Worm (Caenorhabditis elegans): Measurements from ENCODE around the gene cisd-1.

Gene cisd-1

DNA sequence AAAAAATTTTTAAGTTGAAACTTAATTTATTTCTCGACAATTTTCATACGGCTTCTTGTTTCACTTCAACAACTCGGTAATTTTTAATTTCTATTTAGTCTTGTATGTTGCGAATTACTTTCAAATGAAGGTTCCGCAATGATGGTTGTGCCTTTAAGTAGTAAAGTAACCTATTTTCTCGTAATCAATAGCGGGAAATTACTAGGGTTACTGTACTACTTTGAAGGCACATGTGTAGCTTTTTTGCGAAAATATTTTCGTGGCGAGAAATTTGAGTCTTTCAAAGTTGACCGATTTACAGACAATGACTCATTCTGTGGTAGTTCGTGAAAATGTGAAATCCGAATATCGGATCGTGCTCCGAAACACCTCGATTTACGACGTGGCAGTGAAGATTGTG, 48.8 kb upstream of the cisd-1 start, which contains the start of gene B0334.10:
Gene B0334.10 (plus strand): TSS at position 301 of the 400 bp plus-strand sequence.
- TF ChIP-seq efl-1 (optimal IDR thresholded peaks at IDR 0.05) (no peak), efl-1 (GFP tag; optimal IDR thresholded peaks at IDR 0.05 in 1 of 2) (no peak), ceh-8 (GFP tag; optimal IDR thresholded peaks at IDR 0.05) (no peak), mab-9 (GFP tag; IDR thresholded peaks at IDR 0.05) (no peak), ceh-82 (tag; optimal IDR thresholded peaks at IDR 0.05) (no peak), xbp-1 (tag; optimal IDR thresholded peaks at IDR 0.05) (no peak), zip-4 (GFP tag; optimal IDR thresholded peaks at IDR 0.05) (no peak), hpl-2 (GFP tag; optimal IDR thresholded peaks at IDR 0.05) (no peak), nhr-71 (tag; optimal IDR thresholded peaks at IDR 0.05) (no peak), hlh-17 (GFP tag; optimal IDR thresholded peaks at IDR 0.05; ENCODE audit: borderline replicate concordance) (no peak), aha-1 (tag; optimal IDR thresholded peaks at IDR 0.05) (no peak), lin-35 (GFP tag; optimal IDR thresholded peaks at IDR 0.05) (no peak), vab-15 (tag; optimal IDR thresholded peaks at IDR 0.05) (no peak), unc-30 (tag; optimal IDR thresholded peaks at IDR 0.05) (no peak), rnt-1 (tag; optimal IDR thresholded peaks at IDR 0.05) (no peak)

DNA sequence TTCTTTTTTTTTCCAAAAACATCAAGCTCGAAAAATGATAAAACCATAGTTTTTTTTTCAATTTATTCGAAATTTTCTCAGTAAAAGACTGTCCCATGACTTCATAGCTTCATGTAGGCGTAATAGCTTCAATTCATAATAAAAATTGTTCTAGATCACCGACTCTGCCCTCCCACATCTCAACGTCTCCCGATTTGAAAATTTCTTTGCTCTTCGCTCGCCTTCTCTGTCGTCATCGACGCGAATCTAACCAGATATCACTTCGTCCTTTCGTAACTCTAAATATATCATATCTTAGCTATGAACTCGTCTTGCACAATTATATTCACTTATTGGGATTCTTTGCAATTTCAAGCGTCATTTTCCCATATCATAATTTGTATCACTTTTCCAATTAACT, 45.4 kb upstream of the cisd-1 start, which contains the start of gene srh-44:
Gene srh-44 (plus strand): TSS at position 301 of the 400 bp plus-strand sequence.
- TF ChIP-seq nhr-28 (tag; optimal IDR thresholded peaks at IDR 0.05), result no peak
- TF ChIP-seq unc-30 (tag; optimal IDR thresholded peaks at IDR 0.05), result no peak
- no peak for TF ChIP-seq jun-1 (tag; optimal IDR thresholded peaks at IDR 0.05)
- TF ChIP-seq nhr-71 (tag; optimal IDR thresholded peaks at IDR 0.05), result no peak
- no peak for TF ChIP-seq rnt-1 (tag; optimal IDR thresholded peaks at IDR 0.05)
- no peak for TF ChIP-seq dsc-1 (tag; optimal IDR thresholded peaks at IDR 0.05)
- TF ChIP-seq ceh-82 (tag; optimal IDR thresholded peaks at IDR 0.05), result no peak

DNA sequence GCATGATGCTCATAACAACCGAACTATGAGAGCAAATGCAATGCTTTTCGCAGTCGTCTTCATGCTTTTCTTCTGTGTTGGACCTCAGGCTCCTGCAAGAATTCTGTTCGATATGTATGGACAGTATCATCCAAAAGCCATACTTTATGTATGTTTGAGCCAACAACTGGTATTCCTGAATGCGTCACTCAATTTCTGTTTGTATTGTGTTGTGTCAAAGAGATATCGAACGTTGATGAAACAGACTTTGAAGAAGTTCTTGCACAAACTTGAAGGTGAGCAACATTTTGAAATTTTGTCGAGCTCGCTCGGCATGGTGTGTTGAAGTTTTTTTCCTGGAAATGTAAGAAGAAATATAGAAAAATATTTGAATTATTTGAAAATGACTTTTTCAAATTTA, 43.5 kb upstream of the cisd-1 start:
- TF ChIP-seq efl-1 (optimal IDR thresholded peaks at IDR 0.05) (no peak), efl-1 (GFP tag; optimal IDR thresholded peaks at IDR 0.05 in 1 of 2) (peak in 1 of 2 experiments; percentile 56), efl-3 (GFP tag; optimal IDR thresholded peaks at IDR 0.05) (no peak)

DNA sequence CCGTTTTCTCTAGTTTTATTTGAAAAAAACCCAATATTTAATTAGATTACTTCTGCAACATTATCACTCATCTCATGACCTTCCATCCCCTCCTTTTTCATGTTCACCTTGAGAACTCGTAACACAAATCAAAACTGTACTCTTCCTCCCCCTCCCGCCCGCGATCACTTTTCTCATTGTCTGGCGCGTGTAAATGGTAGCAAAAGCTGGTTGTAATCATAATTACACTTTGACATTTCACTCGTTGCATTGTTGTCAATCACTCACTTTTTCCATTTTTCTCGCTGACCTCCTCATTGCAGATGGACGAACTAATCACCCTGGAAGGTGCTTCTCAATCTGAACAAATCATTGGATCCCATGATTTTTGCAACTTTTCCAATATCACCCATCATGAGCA, 40.9 kb upstream of the cisd-1 start, which contains the start of gene npr-41:
Gene npr-41 (plus strand): TSS at position 301 of the 400 bp plus-strand sequence.
- TF ChIP-seq lin-13 (GFP tag; optimal IDR thresholded peaks at IDR 0.05), result no peak
- no peak for TF ChIP-seq nhr-77 (tag; optimal IDR thresholded peaks at IDR 0.05)
- TF ChIP-seq nhr-85 (tag), result peak; percentile 19
- TF ChIP-seq aha-1 (tag; optimal IDR thresholded peaks at IDR 0.05), result no peak

DNA sequence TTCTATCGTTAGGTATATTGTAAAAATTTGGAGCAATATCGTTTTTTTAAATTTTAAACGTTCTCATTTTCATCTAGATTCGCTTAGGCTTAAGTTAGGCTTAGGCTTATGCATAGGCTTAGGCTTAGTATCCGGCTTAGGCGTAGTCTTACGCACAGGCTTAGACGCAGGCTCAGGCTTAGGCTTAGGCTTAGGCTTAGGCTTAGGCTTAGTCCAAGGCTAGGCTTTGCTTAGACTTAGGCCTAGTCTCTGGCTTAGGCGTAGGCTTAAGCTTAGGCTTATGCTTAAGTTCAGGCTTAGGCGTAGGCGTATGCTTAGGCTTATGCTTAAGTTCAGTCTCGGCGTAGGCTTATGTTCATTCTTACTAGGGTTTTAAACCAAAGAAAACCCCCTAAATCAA, 34.3 kb upstream of the cisd-1 start:
- no peak for TF ChIP-seq snu-23 (GFP tag; optimal IDR thresholded peaks at IDR 0.05)
- TF ChIP-seq nhr-84 (tag; optimal IDR thresholded peaks at IDR 0.05), result no peak
- TF ChIP-seq sup-37 (GFP tag; optimal IDR thresholded peaks at IDR 0.05), result no peak
- TF ChIP-seq pax-3 (tag; optimal IDR thresholded peaks at IDR 0.05), result no peak
- no peak for TF ChIP-seq nhr-19 (GFP tag; conservative IDR thresholded peaks at IDR 0.05)
- TF ChIP-seq nhr-77 (tag; optimal IDR thresholded peaks at IDR 0.05), result no peak
- TF ChIP-seq elt-2 (tag; optimal IDR thresholded peaks at IDR 0.05), result no peak
- TF ChIP-seq nhr-20 (tag; optimal IDR thresholded peaks at IDR 0.05), result no peak
- no peak for TF ChIP-seq aly-2 (tag; optimal IDR thresholded peaks at IDR 0.05)
- TF ChIP-seq unc-98 (GFP tag; IDR thresholded peaks at IDR 0.05), result no peak
- TF ChIP-seq unc-86 (tag; optimal IDR thresholded peaks at IDR 0.05), result no peak
- TF ChIP-seq ces-1 (GFP tag; optimal IDR thresholded peaks at IDR 0.05), result no peak
- no peak for TF ChIP-seq nhr-12 (tag; optimal IDR thresholded peaks at IDR 0.05)
- no peak for TF ChIP-seq nhr-47 (tag; optimal IDR thresholded peaks at IDR 0.05)
- no peak for TF ChIP-seq ceh-8 (GFP tag; optimal IDR thresholded peaks at IDR 0.05)
